Fruit fly (Drosophila melanogaster): ENCODE data around the gene RpL26.

DNA sequence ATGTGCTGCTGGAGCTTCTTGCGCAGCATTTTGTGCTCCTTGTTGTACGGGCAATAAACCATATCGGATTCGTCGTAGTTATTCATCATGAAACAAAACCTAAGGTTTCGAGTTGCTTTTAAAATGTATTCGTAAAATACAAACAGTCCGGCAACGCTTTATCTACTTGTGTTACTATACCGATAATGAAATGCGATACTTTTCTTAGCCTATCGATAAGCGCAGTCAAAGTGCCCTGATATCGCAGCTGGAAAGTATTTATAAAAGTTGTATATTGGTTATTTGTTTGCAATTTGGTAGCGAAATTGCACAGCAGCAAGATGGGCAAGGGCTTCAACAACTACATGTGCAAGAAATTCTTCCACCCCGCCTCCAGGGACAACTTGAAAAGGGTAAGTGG lies 2.7 kb downstream of the RpL26 start, which contains the start of the genes arx and CG6843:
- TF ChIP-seq CG16779 (tag; optimal IDR thresholded peaks at IDR 0.05) (no peak), net (GFP tag; optimal IDR thresholded peaks at IDR 0.05) (no peak), topi (GFP tag; optimal IDR thresholded peaks at IDR 0.05) (no peak), CG15336 (GFP tag; IDR thresholded peaks at IDR 0.05) (no peak), CG8319 (GFP tag; optimal IDR thresholded peaks at IDR 0.05) (no peak), CG9139 (GFP tag; optimal IDR thresholded peaks at IDR 0.05) (no peak), vri (GFP tag; optimal IDR thresholded peaks at IDR 0.05) (no peak), spab (GFP tag; optimal IDR thresholded peaks at IDR 0.05) (no peak), CG4318 (GFP tag; optimal IDR thresholded peaks at IDR 0.05) (no peak), CG6792 (GFP tag; optimal IDR thresholded peaks at IDR 0.05) (no peak)

Data from whole organism, prepupa.